Worm (Caenorhabditis elegans): ENCODE data around the gene T28H11.7.
"Not testable (repeated sequence)": the region's sequence is repeated elsewhere in the genome, so short reads cannot be mapped to it uniquely, and the experiment has no call there.

T28H11.7 gene

ce11 chrIV:5028978-5029377 is 12.0 kb upstream of the T28H11.7 start, which contains the start of the genes best-6 and C09B9.2:
Gene best-6 (minus strand): TSS chrIV:5029078.
Gene C09B9.2 (plus strand): TSS chrIV:5029291.
- TF ChIP-seq fkh-2 (tag; optimal IDR thresholded peaks at IDR 0.05) (no peak), lin-39 (tag; optimal IDR thresholded peaks at IDR 0.05) (no peak)

ce11 chrIV:5025646-5026045 is 8.7 kb upstream of the T28H11.7 start, which contains the start of gene C09B9.85:
Gene C09B9.85 (minus strand): TSS chrIV:5025746.
- no peak for TF ChIP-seq fkh-2 (tag; optimal IDR thresholded peaks at IDR 0.05)
- TF ChIP-seq pqm-1 (tag; optimal IDR thresholded peaks at IDR 0.05), result no peak
- TF ChIP-seq nhr-43 (tag; optimal IDR thresholded peaks at IDR 0.05; ENCODE audit: poor library complexity, severe bottlenecking), result no peak
- TF ChIP-seq nhr-11 (tag; optimal IDR thresholded peaks at IDR 0.05), result no peak
- no peak for TF ChIP-seq nhr-76 (tag; optimal IDR thresholded peaks at IDR 0.05)
- TF ChIP-seq lin-39 (tag; optimal IDR thresholded peaks at IDR 0.05), result no peak
- no peak for TF ChIP-seq pha-4 (tag; optimal IDR thresholded peaks at IDR 0.05)
- TF ChIP-seq nhr-67 (tag; optimal IDR thresholded peaks at IDR 0.05), result no peak
- TF ChIP-seq ceh-16 (tag; optimal IDR thresholded peaks at IDR 0.05), result no peak
- no peak for TF ChIP-seq unc-39 (tag; optimal IDR thresholded peaks at IDR 0.05)
- TF ChIP-seq ceh-82 (tag; optimal IDR thresholded peaks at IDR 0.05), result no peak
- TF ChIP-seq eor-1 (tag; optimal IDR thresholded peaks at IDR 0.05), result no peak
- TF ChIP-seq elt-3 (tag; optimal IDR thresholded peaks at IDR 0.05), result no peak
- no peak for TF ChIP-seq snpc-4 (tag; optimal IDR thresholded peaks at IDR 0.05)
- no peak for TF ChIP-seq nhr-237 (tag; optimal IDR thresholded peaks at IDR 0.05)

- TF ChIP-seq lsy-12 (tag; optimal IDR thresholded peaks at IDR 0.05), result no peak
- no peak for TF ChIP-seq ama-1 (optimal IDR thresholded peaks at IDR 0.05)
- TF ChIP-seq nhr-11 (tag; optimal IDR thresholded peaks at IDR 0.05), result no peak
- no peak for TF ChIP-seq nhr-23 (tag; optimal IDR thresholded peaks at IDR 0.05)
- no peak for TF ChIP-seq zag-1 (tag; optimal IDR thresholded peaks at IDR 0.05)
- TF ChIP-seq nhr-28 (tag; optimal IDR thresholded peaks at IDR 0.05), result no peak
- no peak for TF ChIP-seq elt-2 (tag; optimal IDR thresholded peaks at IDR 0.05)
These were observed 3.6 kb upstream of the T28H11.7 start, which contains the start of gene T28H11.8 for ce11 chrIV:5020533-5020932. Gene T28H11.8 (minus strand): TSS chrIV:5020633.

DNA sequence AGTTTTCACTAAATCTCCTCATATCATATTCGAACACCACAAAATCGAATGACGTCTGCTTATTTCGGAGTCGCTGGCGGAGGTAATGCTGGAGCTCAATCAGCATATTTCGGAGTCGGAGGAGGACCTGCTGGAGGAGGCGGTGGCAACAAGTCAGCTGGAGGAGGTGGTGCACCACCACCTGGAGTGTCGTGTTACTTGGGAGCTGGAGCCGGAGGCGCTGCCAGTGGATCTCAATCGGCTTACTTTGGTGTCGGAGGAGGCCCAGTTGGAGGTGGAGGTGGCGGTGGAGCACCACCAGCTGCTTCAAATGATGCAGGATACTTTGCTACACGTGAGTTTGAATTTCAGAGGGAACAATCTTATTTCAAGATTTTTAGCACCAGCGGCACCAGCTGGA is 514 bp downstream of the T28H11.7 start, which contains the start of gene ssq-4:
Gene ssq-4, plus strand, starts transcription at position 19 of the 400 bp plus-strand sequence.
- not testable (repeated sequence) for TF ChIP-seq ZK546.5, tbx-2, egl-27 (tag; optimal IDR thresholded peaks at IDR 0.05)

- TF ChIP-seq elt-1 (tag; optimal IDR thresholded peaks at IDR 0.05), result no peak
- TF ChIP-seq unc-39 (tag; optimal IDR thresholded peaks at IDR 0.05), result no peak
- no peak for TF ChIP-seq sea-2 (GFP tag; optimal IDR thresholded peaks at IDR 0.05)
These were observed 4.7 kb downstream of the T28H11.7 start, which contains the start of gene srm-1 for ce11 chrIV:5012241-5012640. Gene srm-1 (plus strand): TSS chrIV:5012541.

- TF ChIP-seq lsy-12 (tag; optimal IDR thresholded peaks at IDR 0.05) (no peak), ceh-16 (tag; optimal IDR thresholded peaks at IDR 0.05) (no peak), aly-2 (tag; optimal IDR thresholded peaks at IDR 0.05) (no peak), nhr-12 (tag; optimal IDR thresholded peaks at IDR 0.05) (no peak), ZK546.5 (tag; optimal IDR thresholded peaks at IDR 0.05) (no peak), nhr-11 (tag; optimal IDR thresholded peaks at IDR 0.05) (no peak), nhr-28 (tag; optimal IDR thresholded peaks at IDR 0.05) (no peak), hmg-11 (tag; optimal IDR thresholded peaks at IDR 0.05) (no peak), zag-1 (tag; optimal IDR thresholded peaks at IDR 0.05) (no peak), fkh-2 (tag; optimal IDR thresholded peaks at IDR 0.05) (no peak)
These were observed 8.6 kb downstream of the T28H11.7 start, which contains the start of gene srm-2 for ce11 chrIV:5008378-5008777. Gene srm-2 (plus strand): TSS chrIV:5008678.

DNA sequence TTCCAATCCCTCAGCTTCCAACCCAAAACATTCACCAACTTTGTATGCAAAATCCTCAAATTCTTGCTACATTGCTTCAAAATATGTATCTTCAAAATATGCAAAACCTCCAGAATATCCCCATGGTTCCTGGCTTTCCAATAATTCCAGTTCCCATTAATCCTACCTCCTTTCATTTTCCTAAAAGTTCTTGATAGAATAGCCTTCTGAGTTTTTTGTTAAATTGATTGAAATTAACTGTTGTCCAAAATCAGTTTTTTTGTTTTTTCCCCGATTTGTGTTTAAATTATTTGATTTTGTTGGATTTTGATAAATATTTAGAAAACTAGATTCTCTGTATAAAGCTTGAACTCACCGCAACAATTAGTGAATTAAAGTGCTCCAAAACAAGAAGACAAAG is 11.8 kb downstream of the T28H11.7 start:
- TF ChIP-seq mdl-1 (tag; optimal IDR thresholded peaks at IDR 0.05) (no peak), nhr-28 (tag; optimal IDR thresholded peaks at IDR 0.05) (no peak), nhr-43 (tag; optimal IDR thresholded peaks at IDR 0.05; ENCODE audit: poor library complexity, severe bottlenecking) (no peak), pqm-1 (tag; optimal IDR thresholded peaks at IDR 0.05) (no peak), lsy-12 (tag; optimal IDR thresholded peaks at IDR 0.05) (no peak), nhr-11 (tag; optimal IDR thresholded peaks at IDR 0.05) (no peak), ceh-82 (tag; optimal IDR thresholded peaks at IDR 0.05) (no peak), ZK546.5 (tag; optimal IDR thresholded peaks at IDR 0.05) (no peak), egl-5 (tag; optimal IDR thresholded peaks at IDR 0.05) (no peak), egl-27 (tag; optimal IDR thresholded peaks at IDR 0.05) (no peak)
